Fruit fly (Drosophila melanogaster) whole organism, embryonic: ENCODE measurements around the gene CG6254.
A peak's percentile ranks its signal among the peaks of the same experiment; 100 is the strongest.

Experiments
- CG10462 ChIP-seq: fragments of 200-800 bp; sonication (Bioruptor generic); optimal IDR thresholded peaks from 2 replicates; lab custom pipeline; 2016; ENCODE audit warnings: missing biosample characterization, missing genetic modification characterization
- CG10543 ChIP-seq: fragments of 200-800 bp; sonication (Bioruptor generic); optimal IDR thresholded peaks from 3 replicates; lab custom pipeline; 2017; ENCODE audit warnings: missing biosample characterization, mild to moderate bottlenecking, missing genetic modification characterization, moderate library complexity
- CG12071 ChIP-seq: fragments of 200-800 bp; sonication (Bioruptor generic); optimal IDR thresholded peaks from 3 replicates; lab custom pipeline; 2018; ENCODE audit warnings: missing biosample characterization, mild to moderate bottlenecking, missing genetic modification characterization
- CG12219 ChIP-seq: fragments of 200-800 bp; sonication (Bioruptor generic); optimal IDR thresholded peaks from 3 replicates; lab custom pipeline; 2018; ENCODE audit warnings: missing biosample characterization, mild to moderate bottlenecking, missing genetic modification characterization
- CG12659 ChIP-seq: fragments of 200-800 bp; sonication (Bioruptor generic); optimal IDR thresholded peaks from 3 replicates; lab custom pipeline; 2017; ENCODE audit warnings: mild to moderate bottlenecking, missing biosample characterization, missing genetic modification reagents, missing genetic modification characterization
- CG14441 ChIP-seq: fragments of 200-800 bp; sonication (Bioruptor generic); IDR thresholded peaks from 2 replicates; pipeline ENCODE4 v1.3.6; 2022; ENCODE audit warnings: missing biosample characterization, missing genetic modification characterization
- CG17328 ChIP-seq: fragments of 200-800 bp; sonication (Bioruptor generic); IDR thresholded peaks from 2 replicates; pipeline ENCODE4 v1.3.6; 2022; ENCODE audit warnings: missing biosample characterization, missing genetic modification characterization
- CG18011 ChIP-seq: fragments of 200-800 bp; sonication (Bioruptor generic); optimal IDR thresholded peaks from 2 replicates; lab custom pipeline; 2017; ENCODE audit warnings: missing biosample characterization, missing genetic modification characterization, mild to moderate bottlenecking, moderate library complexity, missing genotype
- CG1832 ChIP-seq: fragments of 200-800 bp; sonication (Bioruptor generic); optimal IDR thresholded peaks from 2 replicates; lab custom pipeline; 2017; ENCODE audit warnings: missing biosample characterization, mild to moderate bottlenecking, missing genetic modification characterization, inconsistent platforms
- CG31388 ChIP-seq: fragments of 200-800 bp; sonication (Bioruptor generic); optimal IDR thresholded peaks from 2 replicates; lab custom pipeline; 2016; ENCODE audit warnings: missing biosample characterization, missing genetic modification characterization
- CG32532 ChIP-seq: fragments of 200-800 bp; sonication (Bioruptor generic); IDR thresholded peaks from 2 replicates; pipeline ENCODE4 v1.3.6; 2022; ENCODE audit warnings: missing biosample characterization, missing genetic modification characterization
- CG34224 ChIP-seq: fragments of 200-800 bp; sonication (Bioruptor generic); IDR thresholded peaks from 3 replicates; pipeline ENCODE4 v1.3.6; 2022; ENCODE audit warnings: missing biosample characterization, missing genetic modification characterization; ENCODE audit not compliant: partially characterized antibody
- CG3726 ChIP-seq: fragments of 200-800 bp; sonication (Bioruptor generic); IDR thresholded peaks from 3 replicates; pipeline ENCODE4, ENCODE4 v1.3.6; 2022; ENCODE audit warnings: missing biosample characterization, missing genetic modification characterization
- CG4360 ChIP-seq: fragments of 200-800 bp; sonication (Bioruptor generic); IDR thresholded peaks from 2 replicates; pipeline ENCODE4 v1.3.6; 2022; ENCODE audit warnings: missing biosample characterization, missing genetic modification characterization
- CG6765 ChIP-seq: fragments of 200-800 bp; sonication (Bioruptor generic); optimal IDR thresholded peaks from 3 replicates; lab custom pipeline; 2017; ENCODE audit warnings: missing biosample characterization, mild to moderate bottlenecking, missing genetic modification characterization
- CG7786 ChIP-seq: fragments of 200-800 bp; sonication (Bioruptor generic); optimal IDR thresholded peaks from 2 replicates; lab custom pipeline; 2016; ENCODE audit warnings: missing biosample characterization, missing genetic modification characterization
- CG7928 ChIP-seq: fragments of 200-800 bp; sonication (Bioruptor generic); optimal IDR thresholded peaks from 2 replicates; lab custom pipeline; 2017; ENCODE audit warnings: missing biosample characterization, mild to moderate bottlenecking, missing genetic modification characterization
- CG7987 ChIP-seq: fragments of 200-800 bp; sonication (Bioruptor generic); optimal IDR thresholded peaks from 2 replicates; lab custom pipeline; 2018; ENCODE audit warnings: missing biosample characterization, mild to moderate bottlenecking, missing genetic modification characterization, moderate library complexity
- CG8089 ChIP-seq: fragments of 200-800 bp; sonication (Bioruptor generic); optimal IDR thresholded peaks from 3 replicates; lab custom pipeline; 2016; ENCODE audit warnings: missing biosample characterization, missing genetic modification characterization
- CG8765 ChIP-seq: fragments of 200-800 bp; sonication (Bioruptor generic); IDR thresholded peaks from 2 replicates; pipeline ENCODE4 v1.3.6; 2022; ENCODE audit warnings: missing biosample characterization, missing genetic modification characterization
- CG8944 ChIP-seq: fragments of 200-800 bp; sonication (Bioruptor generic); optimal IDR thresholded peaks from 3 replicates; lab custom pipeline; 2016; ENCODE audit warnings: missing biosample characterization, missing genetic modification characterization
- CG9609 ChIP-seq: fragments of 200-800 bp; sonication (Bioruptor generic); optimal IDR thresholded peaks from 3 replicates; lab custom pipeline; 2016; ENCODE audit warnings: missing biosample characterization, missing genetic modification characterization
- Dll ChIP-seq: fragments of 200-800 bp; sonication (Bioruptor generic); IDR thresholded peaks from 4 replicates; pipeline ENCODE4 v1.3.6; 2022; ENCODE audit warnings: missing biosample characterization, missing genetic modification characterization; ENCODE audit not compliant: partially characterized antibody
- Hand ChIP-seq: fragments of 200-800 bp; sonication (Bioruptor generic); optimal IDR thresholded peaks from 2 replicates; lab custom pipeline; 2017; ENCODE audit warnings: mild to moderate bottlenecking, missing biosample characterization, missing genetic modification reagents, missing genetic modification characterization
- NC2α ChIP-seq: fragments of 200-800 bp; sonication (Bioruptor generic); optimal IDR thresholded peaks from 2 replicates; lab custom pipeline; 2016; ENCODE audit warnings: missing biosample characterization, missing genetic modification characterization
- NfI ChIP-seq: fragments of 200-800 bp; sonication (Bioruptor generic); optimal IDR thresholded peaks from 3 replicates; lab custom pipeline; 2018; ENCODE audit warnings: missing biosample characterization, mild to moderate bottlenecking, missing genetic modification characterization, moderate library complexity
- Pdp1 ChIP-seq, 2 experiments: fragments of 200-800 bp; sonication (Bioruptor generic); optimal IDR thresholded peaks; 3 replicates each; lab custom pipeline; 2016; ENCODE audit warnings: missing biosample characterization in 2 of 2, missing genetic modification characterization in 2 of 2, mild to moderate bottlenecking in 1 of 2, moderate library complexity in 1 of 2
- Poxn ChIP-seq: fragments of 200-800 bp; sonication (Bioruptor generic); IDR thresholded peaks from 2 replicates; pipeline ENCODE4 v1.3.6; 2022; ENCODE audit warnings: missing biosample characterization, missing genetic modification characterization
- Xbp1 ChIP-seq: fragments of 200-800 bp; sonication (Bioruptor generic); optimal IDR thresholded peaks from 3 replicates; lab custom pipeline; 2016; ENCODE audit warnings: missing biosample characterization, mild to moderate bottlenecking, missing genetic modification characterization
- aop ChIP-seq: fragments of 200-800 bp; sonication (Bioruptor generic); IDR thresholded peaks from 2 replicates; pipeline ENCODE4 v1.3.6; 2022; ENCODE audit warnings: missing biosample characterization, missing genetic modification characterization
- cg ChIP-seq: fragments of 200-800 bp; sonication (Bioruptor generic); optimal IDR thresholded peaks from 3 replicates; lab custom pipeline; 2019; ENCODE audit warnings: missing biosample characterization, mild to moderate bottlenecking, missing genetic modification characterization, moderate library complexity
- chif ChIP-seq, 2 experiments: fragments of 200-800 bp; sonication (Bioruptor generic); optimal IDR thresholded peaks; 3 replicates each; lab custom pipeline; 2016; ENCODE audit warnings: missing biosample characterization in 2 of 2, missing genetic modification characterization in 2 of 2
- crc ChIP-seq: fragments of 200-800 bp; sonication (Bioruptor generic); optimal IDR thresholded peaks from 2 replicates; lab custom pipeline; 2016; ENCODE audit warnings: missing biosample characterization, missing genetic modification characterization
- da ChIP-seq: fragments of 200-800 bp; sonication (Bioruptor generic); optimal IDR thresholded peaks from 2 replicates; lab custom pipeline; 2016; ENCODE audit warnings: missing biosample characterization, missing genetic modification characterization
- fd3F ChIP-seq: fragments of 200-800 bp; sonication (Bioruptor generic); optimal IDR thresholded peaks from 2 replicates; lab custom pipeline; 2018; ENCODE audit warnings: missing biosample characterization, mild to moderate bottlenecking, missing genetic modification characterization, moderate library complexity
- gro ChIP-seq: fragments of 200-800 bp; sonication (Bioruptor generic); optimal IDR thresholded peaks from 2 replicates; lab custom pipeline; 2016; ENCODE audit warnings: missing biosample characterization, missing genetic modification characterization
- h ChIP-seq: fragments of >200 bp; optimal IDR thresholded peaks from 2 replicates; lab custom pipeline; 2017
- ham ChIP-seq: fragments of 200-800 bp; sonication (Bioruptor generic); IDR thresholded peaks from 2 replicates; pipeline ENCODE4 v1.3.6; 2022; ENCODE audit warnings: missing biosample characterization, missing genetic modification characterization
- lbe ChIP-seq: fragments of 200-800 bp; sonication (Bioruptor generic); optimal IDR thresholded peaks from 2 replicates; lab custom pipeline; 2016; ENCODE audit warnings: missing biosample characterization, mild to moderate bottlenecking, missing genetic modification characterization
- lov ChIP-seq, 2 experiments: fragments of 200-800 bp in 1 of 2; fragments of >200 bp in 1 of 2; sonication (Bioruptor generic) in 1 of 2; IDR thresholded peaks in 1 of 2; optimal IDR thresholded peaks in 1 of 2; 2 replicates in 1 of 2; 3 replicates in 1 of 2; pipeline versions ENCODE4 v1.3.6 to Lab custom; 2017 to 2022; ENCODE audit warnings: missing biosample characterization in 1 of 2, missing genetic modification characterization in 1 of 2
- nerfin-1 ChIP-seq: fragments of 200-800 bp; sonication (Bioruptor generic); optimal IDR thresholded peaks from 3 replicates; lab custom pipeline; 2019; ENCODE audit warnings: missing biosample characterization, mild to moderate bottlenecking, missing genetic modification characterization, moderate library complexity
- odd ChIP-seq: fragments of 200-800 bp; sonication (Bioruptor generic); optimal IDR thresholded peaks from 2 replicates; lab custom pipeline; 2017; ENCODE audit warnings: missing biosample characterization, mild to moderate bottlenecking, missing genetic modification characterization
- onecut ChIP-seq: fragments of 200-800 bp; sonication (Bioruptor generic); IDR thresholded peaks from 2 replicates; pipeline ENCODE4 v1.3.6; 2022; ENCODE audit warnings: missing biosample characterization, missing genetic modification characterization
- pfk ChIP-seq: fragments of 200-800 bp; sonication (Bioruptor generic); optimal IDR thresholded peaks from 2 replicates; lab custom pipeline; 2018; ENCODE audit warnings: missing biosample characterization, mild to moderate bottlenecking, missing genetic modification characterization, moderate library complexity
- pros ChIP-seq: fragments of 200-800 bp; sonication (Bioruptor generic); optimal IDR thresholded peaks from 3 replicates; lab custom pipeline; 2019; ENCODE audit warnings: missing biosample characterization, mild to moderate bottlenecking, missing genetic modification characterization, moderate library complexity
- sd ChIP-seq: fragments of 200-800 bp; sonication (Bioruptor generic); optimal IDR thresholded peaks from 3 replicates; lab custom pipeline; 2018; ENCODE audit warnings: missing biosample characterization, mild to moderate bottlenecking, missing genetic modification characterization, moderate library complexity
- sqz ChIP-seq: fragments of 200-800 bp; sonication (Bioruptor generic); optimal IDR thresholded peaks from 3 replicates; lab custom pipeline; 2018; ENCODE audit warnings: missing biosample characterization, mild to moderate bottlenecking, missing genetic modification characterization
- tio ChIP-seq: fragments of 200-800 bp; sonication (Bioruptor generic); optimal IDR thresholded peaks from 2 replicates; lab custom pipeline; 2017; ENCODE audit warnings: missing biosample characterization, missing genetic modification characterization, inconsistent platforms
- twi ChIP-seq: fragments of 200-800 bp; optimal IDR thresholded peaks from 2 replicates; lab custom pipeline; 2019; ENCODE audit warnings: missing biosample characterization, mild to moderate bottlenecking, missing genetic modification characterization, moderate library complexity
- zfh1 ChIP-seq: fragments of 200-800 bp; sonication (Bioruptor generic); IDR thresholded peaks from 3 replicates; pipeline ENCODE4 v1.3.6; 2022; ENCODE audit warnings: missing biosample characterization, missing genetic modification characterization

CG6254 gene

dm6 chr3R:10134341-10134668 is 26.8 kb downstream of the CG6254 start (continued):
- no peak for TF ChIP-seq ham (GFP tag; lab: Robert Waterston, UW)
- TF ChIP-seq crc (GFP tag; lab: Kevin White, UChicago) = peak; percentile 14
- TF ChIP-seq CG34224 = no peak
- no peak for TF ChIP-seq CG31388 (GFP tag; lab: Kevin White, UChicago)
- TF ChIP-seq CG7786 = peak; percentile 48
- no peak for TF ChIP-seq CG7928 (GFP tag; lab: Kevin White, UChicago)
- TF ChIP-seq CG1832 (GFP tag; lab: Kevin White, UChicago) = no peak
- peak; percentile 66 for TF ChIP-seq gro
- peak; percentile 5 for TF ChIP-seq CG12071 (GFP tag; lab: Kevin White, UChicago)
- no peak for TF ChIP-seq chif (GFP tag; optimal IDR thresholded peaks at IDR 0.05; lab: Kevin White, UChicago)
- peak; percentile 38 for TF ChIP-seq CG8944 (GFP tag; lab: Kevin White, UChicago)
- TF ChIP-seq CG10543 (GFP tag; lab: Kevin White, UChicago) = peak; percentile 15
- TF ChIP-seq Xbp1 = peak; percentile 40
- TF ChIP-seq pfk (GFP tag; lab: Kevin White, UChicago) = no peak
- TF ChIP-seq CG12659 (GFP tag; lab: Kevin White, UChicago) = peak; percentile 68
- no peak for TF ChIP-seq CG14441
- no peak for TF ChIP-seq twi (tag; lab: Kevin White, UChicago)
- TF ChIP-seq Poxn = no peak
- no peak for TF ChIP-seq fd3F (GFP tag; lab: Kevin White, UChicago)
- peak; percentile 40; the same call in 1 of the 2 replicates for TF ChIP-seq CG17328 (GFP tag; lab: Robert Waterston, UW)
- no peak; the same call in 1 of the 3 replicates for TF ChIP-seq zfh1 (GFP tag; lab: Robert Waterston, UW)
- peak; percentile 24 for TF ChIP-seq CG6765 (GFP tag; lab: Kevin White, UChicago)
- peak; percentile 4 for TF ChIP-seq Hand (GFP tag; lab: Kevin White, UChicago)
- TF ChIP-seq onecut (GFP tag; lab: Robert Waterston, UW) = no peak
- no peak for TF ChIP-seq CG10462 (GFP tag; lab: Kevin White, UChicago)
- no peak for TF ChIP-seq aop (GFP tag; lab: Robert Waterston, UW)
- TF ChIP-seq da (GFP tag; lab: Kevin White, UChicago) = peak; percentile 43
- no peak for TF ChIP-seq odd (GFP tag; lab: Kevin White, UChicago)
- TF ChIP-seq NC2α (GFP tag; lab: Kevin White, UChicago) = no peak
- TF ChIP-seq CG12219 (GFP tag; lab: Kevin White, UChicago) = no peak
- TF ChIP-seq CG4360 = 0 out of 2 replicates have a peak, but pooled peaks have one; percentile 18
- TF ChIP-seq CG8765 = no peak
- TF ChIP-seq NfI (GFP tag; lab: Kevin White, UChicago) = peak; percentile 57
- TF ChIP-seq tio (GFP tag; lab: Kevin White, UChicago) = no peak
- TF ChIP-seq CG7987 = peak; percentile 57

DNA sequence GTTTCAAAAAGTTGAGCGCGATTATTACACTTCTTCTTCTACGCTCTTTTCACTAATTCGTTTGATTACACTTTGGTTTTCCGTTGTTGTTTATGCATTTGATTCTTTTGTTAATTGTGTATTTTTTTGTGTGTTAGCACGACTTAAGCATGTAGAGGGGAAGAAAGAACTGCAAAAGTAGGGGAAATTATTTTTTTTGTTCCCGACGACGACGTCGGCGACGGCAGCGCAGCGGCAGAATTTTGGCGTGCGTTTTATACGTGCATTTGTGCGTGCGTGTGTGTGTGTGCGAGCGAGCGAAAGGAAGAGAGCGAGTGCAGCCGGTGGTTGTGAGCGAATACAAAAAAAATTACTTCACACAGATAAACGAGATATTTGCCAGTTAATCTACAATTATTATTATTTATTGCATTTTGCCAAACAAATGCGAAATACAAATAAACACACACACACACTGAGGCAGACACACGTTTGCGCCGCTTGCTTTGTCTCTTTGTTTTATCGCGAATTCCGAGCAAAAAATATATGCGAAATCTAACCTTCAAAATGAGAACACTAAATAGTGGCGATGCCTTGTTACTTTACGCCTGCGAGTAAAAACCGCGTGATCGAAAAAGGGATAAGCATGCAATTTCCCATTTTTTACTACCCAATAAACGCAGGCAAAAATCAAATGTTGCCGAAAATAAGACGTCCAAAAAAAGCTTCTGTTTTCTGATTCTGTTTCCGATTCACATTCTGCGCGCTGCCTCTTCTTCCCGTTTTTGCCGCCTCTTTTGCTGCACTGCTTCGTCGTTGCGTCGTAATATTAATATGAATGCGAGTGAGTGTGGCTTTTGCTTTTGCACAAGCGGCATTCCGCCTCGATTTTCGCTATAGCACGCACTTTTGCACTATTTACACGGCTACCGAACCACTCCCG is 27.5 kb downstream of the CG6254 start:
- TF ChIP-seq CG32532 (GFP tag; lab: Robert Waterston, UW) = no peak
- TF ChIP-seq lbe (GFP tag; lab: Kevin White, UChicago) = no peak
- no peak for TF ChIP-seq CG8089 (GFP tag; lab: Kevin White, UChicago)
- peak; percentile 58 for TF ChIP-seq nerfin-1 (tag; lab: Kevin White, UChicago)
- TF ChIP-seq h = no peak
- TF ChIP-seq Pdp1 (GFP tag; optimal IDR thresholded peaks at IDR 0.05; lab: Kevin White, UChicago) = peak in 1 of 2 experiments; percentile 25
- 0 out of 4 replicates have a peak, but pooled peaks have one; percentile 12 for TF ChIP-seq Dll
- TF ChIP-seq CG18011 (GFP tag; lab: Kevin White, UChicago) = no peak
- peak; percentile 27 for TF ChIP-seq lov (optimal IDR thresholded peaks at IDR 0.05; lab: Kevin White, UChicago)
- TF ChIP-seq lov (GFP tag; IDR thresholded peaks at IDR 0.05; lab: Robert Waterston, UW) = no peak
- TF ChIP-seq CG9609 (GFP tag; lab: Kevin White, UChicago) = no peak
- TF ChIP-seq sd = peak; percentile 47
- peak; percentile 73 for TF ChIP-seq pros (GFP tag; lab: Kevin White, UChicago)
- TF ChIP-seq sqz (GFP tag; lab: Kevin White, UChicago) = peak; percentile 94
- no peak for TF ChIP-seq NfI (GFP tag; lab: Kevin White, UChicago)
- peak; percentile 73 for TF ChIP-seq cg (GFP tag; lab: Kevin White, UChicago)
- no peak for TF ChIP-seq CG3726 (GFP tag; lab: Robert Waterston, UW)
